Worm (Caenorhabditis elegans): Measurements from ENCODE around the gene eri-1.

ce11 chrIV:385150-385937 lies 34.4 kb downstream of the eri-1 start, which contains the start of gene rps-24:
- TF ChIP-seq klf-2 (GFP tag; conservative IDR thresholded peaks at IDR 0.05) = peak; percentile 87
- peak; percentile 78; the same call in 1 of the 2 replicates for TF ChIP-seq tab-1 (GFP tag; IDR thresholded peaks at IDR 0.05)
- TF ChIP-seq flt-1 (GFP tag; IDR thresholded peaks at IDR 0.05) = peak; percentile 86
- TF ChIP-seq ztf-23 (GFP tag; IDR thresholded peaks at IDR 0.05) = peak; percentile 93
- TF ChIP-seq cog-1 (tag; optimal IDR thresholded peaks at IDR 0.05) = peak; percentile 84
- peak; percentile 72 for TF ChIP-seq T22C8.4 (GFP tag; IDR thresholded peaks at IDR 0.05)
- peak; percentile 85 for TF ChIP-seq ztf-29 (GFP tag; IDR thresholded peaks at IDR 0.05)
- 0 out of 2 replicates have a peak, but pooled peaks have one; percentile 39 for TF ChIP-seq ref-1 (GFP tag; conservative IDR thresholded peaks at IDR 0.05)
